Worm (Caenorhabditis elegans): Measurements from ENCODE around the gene C09B9.2.

The C09B9.2 gene

DNA sequence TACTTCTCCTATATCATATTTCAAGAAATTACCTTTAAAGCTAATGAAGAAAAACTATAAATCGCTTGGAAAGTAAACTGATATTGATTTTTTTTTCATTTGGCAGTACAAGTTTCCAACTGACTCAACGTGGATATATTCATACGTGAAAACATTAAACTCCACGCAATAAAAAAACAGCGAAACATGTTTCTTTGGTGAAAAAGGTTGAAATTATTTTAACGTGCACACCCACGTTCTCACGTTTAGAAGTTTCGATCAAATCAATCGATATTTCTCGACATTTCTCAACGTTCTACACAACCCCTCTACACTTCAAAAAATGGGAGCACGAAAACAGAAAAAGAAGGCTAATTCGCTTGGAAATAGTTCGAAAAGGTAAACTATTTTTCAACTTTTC is at the start of gene C09B9.2, which contains the start of gene best-6:
TSS of gene C09B9.2 (plus strand) at position 314 of the 400 bp plus-strand sequence.
TSS of gene best-6 (minus strand) at position 101 of the 400 bp plus-strand sequence.
- TF ChIP-seq elt-4 (tag; optimal IDR thresholded peaks at IDR 0.05): no peak

DNA sequence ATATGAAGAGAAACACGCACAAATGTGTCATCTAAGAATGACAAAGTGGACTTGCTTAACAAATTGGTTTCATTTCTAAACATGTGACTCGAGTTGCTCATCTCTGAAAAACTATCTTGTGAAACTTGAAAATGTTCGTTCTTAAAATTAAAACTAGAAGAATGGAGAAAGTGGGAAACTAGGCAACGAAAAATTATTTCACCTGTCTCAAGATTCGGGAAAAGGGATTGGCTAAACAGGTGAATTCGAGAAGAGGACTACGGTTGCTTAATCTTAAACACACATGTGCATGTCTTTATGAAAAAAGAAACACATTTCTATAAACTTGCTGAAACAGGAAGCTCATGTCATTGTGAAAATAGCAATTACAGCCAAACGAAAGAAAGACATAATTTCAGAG is 48.1 kb upstream of the C09B9.2 start, which contains the start of gene srz-24:
TSS of gene srz-24 (minus strand) at position 101 of the 400 bp plus-strand sequence.
- TF ChIP-seq mec-3 (tag; optimal IDR thresholded peaks at IDR 0.05; ENCODE audit: borderline replicate concordance) (no peak), tbx-2 (tag; optimal IDR thresholded peaks at IDR 0.05) (no peak), ztf-16 (tag; optimal IDR thresholded peaks at IDR 0.05) (no peak), lim-6 (tag; optimal IDR thresholded peaks at IDR 0.05) (no peak), ceh-24 (tag; optimal IDR thresholded peaks at IDR 0.05) (no peak), hlh-6 (tag; optimal IDR thresholded peaks at IDR 0.05) (no peak), ceh-6 (GFP tag; optimal IDR thresholded peaks at IDR 0.05) (no peak), Y22D7AL.16 (tag; optimal IDR thresholded peaks at IDR 0.05) (no peak), ttx-3 (tag; optimal IDR thresholded peaks at IDR 0.05) (no peak), ceh-34 (tag; optimal IDR thresholded peaks at IDR 0.05) (no peak), eyg-1 (tag; optimal IDR thresholded peaks at IDR 0.05) (no peak), dmd-4 (tag; optimal IDR thresholded peaks at IDR 0.05; ENCODE audit: borderline replicate concordance) (no peak), C08G9.2 (tag; optimal IDR thresholded peaks at IDR 0.05) (no peak), hlh-30 (tag; optimal IDR thresholded peaks at IDR 0.05; ENCODE audit: insufficient read depth) (no peak), pha-4 (tag; optimal IDR thresholded peaks at IDR 0.05) (no peak), ceh-30 (tag; optimal IDR thresholded peaks at IDR 0.05) (no peak), madf-2 (tag; optimal IDR thresholded peaks at IDR 0.05) (no peak), unc-3 (GFP tag; conservative IDR thresholded peaks at IDR 0.05) (no peak), unc-3 (tag; optimal IDR thresholded peaks at IDR 0.05) (no peak), lin-11 (tag; optimal IDR thresholded peaks at IDR 0.05) (no peak)

DNA sequence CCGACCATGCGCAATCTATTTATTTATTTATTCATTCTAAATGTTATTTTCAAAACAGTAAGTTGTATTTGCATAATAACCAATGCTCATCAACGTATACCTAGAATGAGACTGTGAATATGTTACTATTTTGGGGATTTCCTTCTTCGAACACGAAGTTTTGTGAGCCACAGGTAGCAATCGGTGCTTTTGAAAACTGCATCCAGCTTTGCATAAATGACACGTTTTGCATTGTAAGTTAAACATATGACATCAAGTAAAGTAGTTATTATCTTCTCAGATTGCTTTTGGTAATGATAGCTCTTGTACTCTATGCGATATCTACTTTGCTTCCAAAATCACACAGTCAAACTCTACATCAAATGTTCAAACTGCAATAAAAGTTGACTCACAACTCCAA is 46.6 kb upstream of the C09B9.2 start, which contains the start of gene E03H12.4:
TSS of gene E03H12.4 (plus strand) at position 120 of the 400 bp plus-strand sequence.
- TF ChIP-seq ceh-45 (GFP tag; IDR thresholded peaks at IDR 0.05): no peak
- no peak for TF ChIP-seq ets-4 (tag; optimal IDR thresholded peaks at IDR 0.05)
- no peak for TF ChIP-seq elt-2 (tag; optimal IDR thresholded peaks at IDR 0.05)
- TF ChIP-seq sox-2 (GFP tag; IDR thresholded peaks at IDR 0.05): no peak
- no peak for TF ChIP-seq ceh-24 (tag; optimal IDR thresholded peaks at IDR 0.05)
- no peak for TF ChIP-seq ahr-1 (tag; optimal IDR thresholded peaks at IDR 0.05)
- no peak for TF ChIP-seq ztf-16 (tag; optimal IDR thresholded peaks at IDR 0.05)
- no peak for TF ChIP-seq pax-1 (tag; optimal IDR thresholded peaks at IDR 0.05)
- no peak for TF ChIP-seq zip-5 (tag; optimal IDR thresholded peaks at IDR 0.05)
- TF ChIP-seq ceh-48 (tag; optimal IDR thresholded peaks at IDR 0.05): no peak
- TF ChIP-seq ceh-9 (tag; optimal IDR thresholded peaks at IDR 0.05): no peak
- TF ChIP-seq unc-86 (tag; optimal IDR thresholded peaks at IDR 0.05): no peak
- TF ChIP-seq K09A11.1 (tag; optimal IDR thresholded peaks at IDR 0.05; ENCODE audit: insufficient read depth): no peak
- no peak for TF ChIP-seq syd-9 (tag; optimal IDR thresholded peaks at IDR 0.05)

DNA sequence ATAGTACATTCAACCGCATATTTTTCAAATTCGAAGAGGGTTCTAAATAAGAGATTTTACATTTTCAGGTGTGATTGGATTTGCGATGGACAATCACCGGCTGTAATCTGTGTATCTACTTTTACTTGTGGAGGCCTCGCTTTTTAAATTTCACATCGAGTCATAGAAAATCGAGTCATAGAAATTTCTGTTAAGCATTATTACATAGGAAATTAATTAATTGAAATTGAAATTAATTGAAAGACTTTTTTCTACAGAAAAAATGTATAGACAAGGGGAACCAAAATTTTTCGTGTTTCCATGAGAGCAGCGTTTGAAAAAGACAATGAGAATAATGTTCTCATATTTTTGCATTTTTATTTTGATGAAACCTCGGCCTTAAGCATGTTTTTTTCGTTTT is 45.3 kb upstream of the C09B9.2 start, which contains the start of gene clec-176:
TSS of gene clec-176 (plus strand) at position 301 of the 400 bp plus-strand sequence.
- no peak for TF ChIP-seq ceh-18 (tag; optimal IDR thresholded peaks at IDR 0.05)
- no peak for TF ChIP-seq C08G9.2 (tag; optimal IDR thresholded peaks at IDR 0.05)
- TF ChIP-seq ceh-22 (tag; optimal IDR thresholded peaks at IDR 0.05): no peak
- TF ChIP-seq fax-1 (tag; optimal IDR thresholded peaks at IDR 0.05): no peak
- no peak for TF ChIP-seq hlh-15 (tag; optimal IDR thresholded peaks at IDR 0.05)
- no peak for TF ChIP-seq ref-2 (tag; optimal IDR thresholded peaks at IDR 0.05)
- TF ChIP-seq unc-55 (GFP tag; optimal IDR thresholded peaks at IDR 0.05): no peak
- no peak for TF ChIP-seq pag-3 (tag; optimal IDR thresholded peaks at IDR 0.05; ENCODE audit: borderline replicate concordance)
